Fruit fly (Drosophila melanogaster) whole organism, embryonic: ENCODE results near the gene CG7514.

Source experiments
- CG10366 ChIP-seq: fragments of 200-800 bp; sonication (Bioruptor generic); IDR thresholded peaks from 2 replicates; pipeline ENCODE4 v1.3.6; 2022; ENCODE audit warnings: missing biosample characterization, missing genetic modification characterization
- CG11504 ChIP-seq: fragments of 200-800 bp; sonication (Bioruptor generic); optimal IDR thresholded peaks from 3 replicates; lab custom pipeline; 2019; ENCODE audit warnings: missing biosample characterization, mild to moderate bottlenecking, missing genetic modification characterization, moderate library complexity
- CG11695 ChIP-seq: fragments of 200-800 bp; sonication (Bioruptor generic); IDR thresholded peaks from 3 replicates; pipeline ENCODE4 v1.3.6; 2022; ENCODE audit warnings: missing biosample characterization, missing genetic modification characterization
- CG12104 ChIP-seq: fragments of 200-800 bp; sonication (Bioruptor generic); optimal IDR thresholded peaks from 3 replicates; lab custom pipeline; 2016; ENCODE audit warnings: missing biosample characterization, missing genetic modification characterization
- CG13287 ChIP-seq: fragments of 200-800 bp; sonication (Bioruptor generic); IDR thresholded peaks from 2 replicates; pipeline ENCODE4 v1.3.6; 2022; ENCODE audit warnings: missing biosample characterization, missing genetic modification characterization; ENCODE audit not compliant: partially characterized antibody
- CG14667 ChIP-seq: fragments of 200-800 bp; sonication (Bioruptor generic); IDR thresholded peaks from 2 replicates; pipeline ENCODE4 v1.3.6; 2022; ENCODE audit warnings: missing biosample characterization, missing genetic modification characterization
- CG17328 ChIP-seq: fragments of 200-800 bp; sonication (Bioruptor generic); IDR thresholded peaks from 2 replicates; pipeline ENCODE4 v1.3.6; 2022; ENCODE audit warnings: missing biosample characterization, missing genetic modification characterization
- CG17359 ChIP-seq: fragments of 200-800 bp; sonication (Bioruptor generic); optimal IDR thresholded peaks from 3 replicates; lab custom pipeline; 2018; ENCODE audit warnings: missing biosample characterization, mild to moderate bottlenecking, missing genetic modification characterization, moderate library complexity
- CG2120 ChIP-seq: fragments of 200-800 bp; sonication (Bioruptor generic); optimal IDR thresholded peaks from 3 replicates; lab custom pipeline; 2016; ENCODE audit warnings: missing biosample characterization, missing genetic modification characterization
- CG2202 ChIP-seq: fragments of 200-800 bp; sonication (Bioruptor generic); optimal IDR thresholded peaks from 2 replicates; lab custom pipeline; 2018; ENCODE audit warnings: missing biosample characterization, mild to moderate bottlenecking, missing genetic modification characterization
- CG2875 ChIP-seq: fragments of 200-800 bp; sonication (Bioruptor generic); optimal IDR thresholded peaks from 2 replicates; lab custom pipeline; 2017; ENCODE audit warnings: missing biosample characterization, mild to moderate bottlenecking, missing genetic modification characterization, missing genetic modification reagents
- CG30020 ChIP-seq: fragments of 200-800 bp; optimal IDR thresholded peaks from 2 replicates; lab custom pipeline; 2019; ENCODE audit warnings: missing biosample characterization, mild to moderate bottlenecking, missing genetic modification characterization, moderate library complexity
- CG3065 ChIP-seq: fragments of 200-800 bp; sonication (Bioruptor generic); optimal IDR thresholded peaks from 2 replicates; lab custom pipeline; 2016; ENCODE audit warnings: missing biosample characterization, missing genetic modification characterization
- CG31441 ChIP-seq: fragments of 200-800 bp; sonication (Bioruptor generic); IDR thresholded peaks from 2 replicates; pipeline ENCODE4 v1.3.6; 2022; ENCODE audit warnings: missing biosample characterization, missing genetic modification characterization
- CG3281 ChIP-seq: fragments of 200-800 bp; sonication (Bioruptor generic); optimal IDR thresholded peaks from 3 replicates; lab custom pipeline; 2017; ENCODE audit warnings: missing biosample characterization, mild to moderate bottlenecking, missing genetic modification characterization
- CG34422 ChIP-seq: fragments of 200-800 bp; sonication (Bioruptor generic); IDR thresholded peaks from 3 replicates; pipeline ENCODE4 v1.3.6; 2022; ENCODE audit warnings: missing biosample characterization, missing genetic modification characterization
- CG42726 ChIP-seq: fragments of 200-800 bp; sonication (Bioruptor generic); IDR thresholded peaks from 2 replicates; pipeline ENCODE4 v1.3.6; 2022; ENCODE audit warnings: missing biosample characterization, missing genetic modification characterization; ENCODE audit not compliant: partially characterized antibody
- CG6654 ChIP-seq: fragments of 200-800 bp; sonication (Bioruptor generic); optimal IDR thresholded peaks from 2 replicates; lab custom pipeline; 2017; ENCODE audit warnings: missing biosample characterization, mild to moderate bottlenecking, missing genetic modification characterization
- CG8388 ChIP-seq: fragments of 200-800 bp; sonication (Bioruptor generic); optimal IDR thresholded peaks from 2 replicates; lab custom pipeline; 2019; ENCODE audit warnings: missing biosample characterization, mild to moderate bottlenecking, missing genetic modification characterization, moderate library complexity
- Deaf1 ChIP-seq: fragments of 200-800 bp; optimal IDR thresholded peaks from 3 replicates; lab custom pipeline; 2019; ENCODE audit warnings: missing biosample characterization, mild to moderate bottlenecking, missing genetic modification characterization, moderate library complexity
- Dip3 ChIP-seq: fragments of 200-800 bp; sonication (Bioruptor generic); optimal IDR thresholded peaks from 3 replicates; lab custom pipeline; 2016; ENCODE audit warnings: missing biosample characterization, missing genetic modification characterization
- HmgZ ChIP-seq: fragments of 200-800 bp; sonication (Bioruptor generic); optimal IDR thresholded peaks from 2 replicates; lab custom pipeline; 2018; ENCODE audit warnings: missing biosample characterization, mild to moderate bottlenecking, missing genetic modification characterization
- Lpt ChIP-seq: fragments of >200 bp; optimal IDR thresholded peaks from 2 replicates; lab custom pipeline; 2018; ENCODE audit warnings: missing biosample characterization, missing genetic modification characterization
- Nf-YB ChIP-seq: fragments of 200-800 bp; sonication (Bioruptor generic); optimal IDR thresholded peaks from 3 replicates; lab custom pipeline; 2019; ENCODE audit warnings: missing biosample characterization, mild to moderate bottlenecking, missing genetic modification characterization, moderate library complexity
- Oaz ChIP-seq: fragments of 200-800 bp; sonication (Bioruptor generic); IDR thresholded peaks from 2 replicates; pipeline ENCODE4 v1.3.6; 2022; ENCODE audit warnings: missing biosample characterization, missing genetic modification characterization
- Ravus ChIP-seq: fragments of 200-800 bp; sonication (Bioruptor generic); IDR thresholded peaks from 2 replicates; pipeline ENCODE4 v1.3.6; 2022; ENCODE audit warnings: missing biosample characterization, missing genetic modification characterization
- Rfx ChIP-seq: fragments of 200-800 bp; sonication (Bioruptor generic); IDR thresholded peaks from 2 replicates; pipeline ENCODE4 v1.3.6; 2022; ENCODE audit warnings: missing biosample characterization, missing genetic modification characterization
- Sox102F ChIP-seq: fragments of 200-800 bp; sonication (Bioruptor generic); optimal IDR thresholded peaks from 2 replicates; lab custom pipeline; 2018; ENCODE audit warnings: missing biosample characterization, mild to moderate bottlenecking, missing genetic modification characterization, moderate library complexity
- TFAM ChIP-seq: fragments of 200-800 bp; sonication (Bioruptor generic); optimal IDR thresholded peaks from 2 replicates; lab custom pipeline; 2017; ENCODE audit warnings: missing biosample characterization, missing genetic modification characterization, inconsistent platforms
- amos ChIP-seq: fragments of 200-800 bp; sonication (Bioruptor generic); IDR thresholded peaks from 2 replicates; pipeline ENCODE4 v1.3.6; 2022; ENCODE audit warnings: missing biosample characterization, missing genetic modification characterization; ENCODE audit not compliant: partially characterized antibody
- crp ChIP-seq, 2 experiments: fragments of 200-800 bp; sonication (Bioruptor generic); optimal IDR thresholded peaks; 2 replicates in 1 of 2; 3 replicates in 1 of 2; lab custom pipeline; 2017; ENCODE audit warnings: missing biosample characterization in 2 of 2, missing genetic modification characterization in 2 of 2, mild to moderate bottlenecking in 1 of 2, moderate library complexity in 1 of 2
- cwo ChIP-seq: fragments of 200-800 bp; sonication (Bioruptor generic); optimal IDR thresholded peaks from 3 replicates; lab custom pipeline; 2017; ENCODE audit warnings: missing biosample characterization, missing genetic modification characterization, mild to moderate bottlenecking, moderate library complexity, missing genetic modification reagents
- da ChIP-seq: fragments of 200-800 bp; sonication (Bioruptor generic); optimal IDR thresholded peaks from 2 replicates; lab custom pipeline; 2016; ENCODE audit warnings: missing biosample characterization, missing genetic modification characterization
- dm ChIP-seq: fragments of 200-800 bp; sonication (Bioruptor generic); optimal IDR thresholded peaks from 3 replicates; lab custom pipeline; 2016; ENCODE audit warnings: missing biosample characterization, missing genetic modification characterization
- dmrt99B ChIP-seq: fragments of 200-800 bp; sonication (Bioruptor generic); optimal IDR thresholded peaks from 2 replicates; lab custom pipeline; 2018; ENCODE audit warnings: missing biosample characterization, mild to moderate bottlenecking, missing genetic modification characterization, moderate library complexity
- fd102C ChIP-seq: fragments of 200-800 bp; sonication (Bioruptor generic); optimal IDR thresholded peaks from 2 replicates; lab custom pipeline; 2018; ENCODE audit warnings: missing biosample characterization, mild to moderate bottlenecking, missing genetic modification characterization, moderate library complexity
- fd3F ChIP-seq: fragments of 200-800 bp; sonication (Bioruptor generic); optimal IDR thresholded peaks from 2 replicates; lab custom pipeline; 2018; ENCODE audit warnings: missing biosample characterization, mild to moderate bottlenecking, missing genetic modification characterization, moderate library complexity
- gem ChIP-seq: fragments of 200-800 bp; sonication (Bioruptor generic); optimal IDR thresholded peaks from 2 replicates; lab custom pipeline; 2019; ENCODE audit warnings: missing biosample characterization, mild to moderate bottlenecking, missing genetic modification characterization, moderate library complexity
- her ChIP-seq: fragments of 200-800 bp; sonication (Bioruptor generic); optimal IDR thresholded peaks from 2 replicates; lab custom pipeline; 2016; ENCODE audit warnings: missing biosample characterization, missing genetic modification characterization
- jigr1 ChIP-seq: fragments of 200-800 bp; sonication (Bioruptor generic); IDR thresholded peaks from 3 replicates; pipeline ENCODE4 v1.3.6; 2022; ENCODE audit warnings: missing biosample characterization, missing genetic modification characterization
- ken ChIP-seq: fragments of 200-800 bp; sonication (Bioruptor generic); IDR thresholded peaks from 3 replicates; pipeline ENCODE4 v1.3.6; 2022; ENCODE audit warnings: missing biosample characterization, missing genetic modification characterization
- nmo ChIP-seq: fragments of 200-800 bp; sonication (Bioruptor generic); optimal IDR thresholded peaks from 2 replicates; lab custom pipeline; 2018; ENCODE audit warnings: missing biosample characterization, mild to moderate bottlenecking, missing genetic modification characterization, moderate library complexity
- odd ChIP-seq: fragments of 200-800 bp; sonication (Bioruptor generic); optimal IDR thresholded peaks from 2 replicates; lab custom pipeline; 2017; ENCODE audit warnings: missing biosample characterization, mild to moderate bottlenecking, missing genetic modification characterization
- prd ChIP-seq, 3 experiments: fragments of >200 bp in 2 of 3; fragments of 200-800 bp in 1 of 3; sonication (Bioruptor generic) in 1 of 3; optimal IDR thresholded peaks in 2 of 3; IDR thresholded peaks in 1 of 3; 2 replicates in 2 of 3; 3 replicates in 1 of 3; pipeline versions ENCODE4 v1.3.6 to Lab custom; 2017 to 2022; ENCODE audit warnings: missing biosample characterization in 1 of 3, missing genetic modification characterization in 1 of 3
- pum ChIP-seq: fragments of 200-800 bp; sonication (Bioruptor generic); optimal IDR thresholded peaks from 2 replicates; lab custom pipeline; 2016; ENCODE audit warnings: missing biosample characterization, missing genetic modification characterization
- pzg ChIP-seq: fragments of 200-800 bp; sonication (Bioruptor generic); optimal IDR thresholded peaks from 3 replicates; lab custom pipeline; 2018; ENCODE audit warnings: missing biosample characterization, mild to moderate bottlenecking, missing genetic modification characterization, moderate library complexity
- row ChIP-seq: fragments of 200-800 bp; sonication (Bioruptor generic); IDR thresholded peaks from 3 replicates; pipeline ENCODE4 v1.3.6; 2022; ENCODE audit warnings: missing biosample characterization, missing genetic modification characterization
- sisA ChIP-seq: fragments of 200-800 bp; sonication (Bioruptor generic); IDR thresholded peaks from 2 replicates; pipeline ENCODE4 v1.3.6; 2022; ENCODE audit warnings: missing biosample characterization, missing genetic modification characterization
- stc ChIP-seq: fragments of 200-800 bp; sonication (Bioruptor generic); IDR thresholded peaks from 2 replicates; pipeline ENCODE4 v1.3.6; 2022; ENCODE audit warnings: missing biosample characterization, missing genetic modification characterization
- zfh1 ChIP-seq: fragments of 200-800 bp; sonication (Bioruptor generic); IDR thresholded peaks from 3 replicates; pipeline ENCODE4 v1.3.6; 2022; ENCODE audit warnings: missing biosample characterization, missing genetic modification characterization

CG7514 gene

dm6 chr3L:4698032-4698431 is 9.5 kb upstream of the CG7514 start (continued):
- TF ChIP-seq sisA (GFP tag; lab: Robert Waterston, UW) (peak; percentile 91), odd (GFP tag; lab: Kevin White, UChicago) (peak; percentile 79), TFAM (GFP tag; lab: Kevin White, UChicago) (no peak), dm (GFP tag; lab: Kevin White, UChicago) (peak; percentile 64), HmgZ (peak; percentile 76), gem (tag; lab: Kevin White, UChicago) (peak; percentile 88), CG2202 (tag; lab: Kevin White, UChicago) (peak; percentile 52), crp (GFP tag; optimal IDR thresholded peaks at IDR 0.05; lab: Kevin White, UChicago) (peak in 1 of 2 experiments; percentile 19), Lpt (GFP tag; lab: Kevin White, UChicago) (no peak), Nf-YB (GFP tag; lab: Kevin White, UChicago) (peak; percentile 57), da (GFP tag; lab: Kevin White, UChicago) (peak; percentile 51), CG34422 (GFP tag; lab: Robert Waterston, UW) (peak; percentile 90), dmrt99B (peak; percentile 88), Rfx (GFP tag; lab: Robert Waterston, UW) (peak; percentile 92), ken (GFP tag; lab: Robert Waterston, UW) (peak; percentile 78), CG13287 (GFP tag; lab: Robert Waterston, UW) (no peak), CG8388 (GFP tag; lab: Kevin White, UChicago) (peak; percentile 74), jigr1 (peak; percentile 41; the same call in 1 of the 3 replicates), CG17328 (GFP tag; lab: Robert Waterston, UW) (peak; percentile 84), nmo (peak; percentile 87), CG42726 (no peak), CG17359 (tag; lab: Kevin White, UChicago) (peak; percentile 86), Dip3 (GFP tag; lab: Kevin White, UChicago) (peak; percentile 81), CG31441 (GFP tag; lab: Robert Waterston, UW) (peak; percentile 76), Sox102F (GFP tag; lab: Kevin White, UChicago) (peak; percentile 89), cwo (GFP tag; lab: Kevin White, UChicago) (peak; percentile 69), CG30020 (tag; lab: Kevin White, UChicago) (no peak), CG3281 (GFP tag; lab: Kevin White, UChicago) (peak; percentile 82), CG14667 (GFP tag; lab: Robert Waterston, UW) (peak; percentile 69), CG3065 (GFP tag; lab: Kevin White, UChicago) (peak; percentile 29), amos (no peak), her (GFP tag; lab: Kevin White, UChicago) (peak; percentile 86), prd (optimal IDR thresholded peaks at IDR 0.05; lab: Kevin White, UChicago) (no peak), prd (GFP tag; IDR thresholded peaks at IDR 0.05; lab: Robert Waterston, UW) (peak; percentile 88), zfh1 (GFP tag; lab: Robert Waterston, UW) (peak; percentile 82), CG11504 (tag; lab: Kevin White, UChicago) (peak; percentile 89), CG6654 (peak; percentile 61), CG2120 (peak; percentile 83), Oaz (peak; percentile 87), CG2875 (GFP tag; lab: Kevin White, UChicago) (peak; percentile 50), row (GFP tag; lab: Robert Waterston, UW) (peak; percentile 84), fd102C (GFP tag; lab: Kevin White, UChicago) (no peak), CG12104 (GFP tag; lab: Kevin White, UChicago) (peak; percentile 80), pzg (no peak), Ravus (GFP tag; lab: Robert Waterston, UW) (peak; percentile 69), fd3F (GFP tag; lab: Kevin White, UChicago) (peak; percentile 71), CG11695 (GFP tag; lab: Robert Waterston, UW) (peak; percentile 75), stc (GFP tag; lab: Robert Waterston, UW) (peak; percentile 84), pum (GFP tag; lab: Kevin White, UChicago) (peak; percentile 71), Deaf1 (tag; lab: Kevin White, UChicago) (peak; percentile 53), CG10366 (GFP tag; lab: Robert Waterston, UW) (peak; percentile 82)
